Fruit fly (Drosophila melanogaster): Measurements from ENCODE around the gene fz3.

DNA sequence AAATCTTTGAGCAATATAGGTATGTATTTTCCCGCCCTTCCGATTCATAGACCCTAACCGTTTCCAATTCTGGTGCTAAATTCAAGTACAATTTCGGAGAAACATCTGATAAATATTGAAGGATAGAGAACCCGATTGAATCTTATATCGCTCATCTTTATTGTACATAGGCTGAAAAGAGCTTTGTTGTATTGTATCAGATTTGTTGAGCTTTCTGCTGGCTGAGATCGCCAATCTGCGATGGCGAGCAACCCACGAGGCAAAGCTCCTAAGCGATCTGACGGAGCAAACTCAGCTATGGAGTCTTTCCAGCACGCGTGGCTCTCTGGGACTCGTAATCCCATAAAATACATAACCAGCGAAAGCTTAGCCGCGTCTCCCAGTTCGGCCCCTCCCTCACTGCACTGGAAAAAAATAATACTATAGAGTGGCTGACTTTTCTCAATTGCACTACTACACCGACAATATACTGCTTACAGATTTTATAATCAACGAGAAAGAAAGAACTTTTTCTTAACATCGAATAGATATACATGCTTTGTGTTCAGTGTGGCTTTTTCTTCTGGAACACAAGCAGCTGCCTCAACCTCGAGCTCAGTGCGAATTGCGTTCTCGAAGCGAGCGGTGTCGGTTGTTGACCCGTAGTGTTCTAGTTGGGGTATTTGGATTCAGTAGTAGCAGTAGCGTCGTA is 14.0 kb upstream of the fz3 start:
- TF ChIP-seq Hr96 (GFP tag; optimal IDR thresholded peaks at IDR 0.05) (peak; percentile 82), CG14711 (tag; optimal IDR thresholded peaks at IDR 0.05) (peak; percentile 83), pad (GFP tag; optimal IDR thresholded peaks at IDR 0.05) (peak; percentile 79), kay (GFP tag; ENCODE audit: borderline replicate concordance) (no peak)
